Fruit fly (Drosophila melanogaster) whole organism, embryonic: Measurements from ENCODE around the gene CG10587.

ENCODE experiments used
- Adf1 ChIP-seq: fragments of 200-800 bp; sonication (Bioruptor generic); IDR thresholded peaks from 2 replicates; pipeline ENCODE4 v1.3.6; 2022; ENCODE audit warnings: missing biosample characterization, missing genetic modification characterization
- Aef1 ChIP-seq: fragments of 200-800 bp; sonication (Bioruptor generic); IDR thresholded peaks from 3 replicates; pipeline ENCODE4 v1.3.6; 2022; ENCODE audit warnings: missing biosample characterization, missing genetic modification characterization
- B-H1 ChIP-seq: fragments of 200-800 bp; sonication (Bioruptor generic); IDR thresholded peaks from 3 replicates; pipeline ENCODE4 v1.3.6; 2022; ENCODE audit warnings: missing biosample characterization, missing genetic modification characterization
- CG10274 ChIP-seq: fragments of 200-800 bp; sonication (Bioruptor generic); optimal IDR thresholded peaks from 3 replicates; lab custom pipeline; 2017; ENCODE audit warnings: missing biosample characterization, mild to moderate bottlenecking, missing genetic modification characterization
- CG11398 ChIP-seq: fragments of 200-800 bp; sonication (Bioruptor generic); optimal IDR thresholded peaks from 2 replicates; lab custom pipeline; 2016; ENCODE audit warnings: missing biosample characterization, missing genetic modification characterization
- CG11456 ChIP-seq: fragments of 200-800 bp; sonication (Bioruptor generic); IDR thresholded peaks from 3 replicates; pipeline ENCODE4 v1.3.6; 2022; ENCODE audit warnings: missing biosample characterization, missing genetic modification characterization
- CG12236 ChIP-seq: fragments of 200-800 bp; sonication (Bioruptor generic); optimal IDR thresholded peaks from 2 replicates; lab custom pipeline; 2016; ENCODE audit warnings: missing biosample characterization, missing genetic modification characterization
- CG12391 ChIP-seq: fragments of 200-800 bp; sonication (Bioruptor generic); optimal IDR thresholded peaks from 3 replicates; lab custom pipeline; 2018; ENCODE audit warnings: missing biosample characterization, mild to moderate bottlenecking, missing genetic modification characterization, moderate library complexity
- CG15269 ChIP-seq: fragments of 200-800 bp; sonication (Bioruptor generic); optimal IDR thresholded peaks from 2 replicates; lab custom pipeline; 2018; ENCODE audit warnings: missing biosample characterization, mild to moderate bottlenecking, missing genetic modification characterization, moderate library complexity
- CG17612 ChIP-seq: fragments of 200-800 bp; sonication (Bioruptor generic); IDR thresholded peaks from 2 replicates; pipeline ENCODE4 v1.3.6; 2022; ENCODE audit warnings: missing biosample characterization, missing genetic modification characterization
- CG18262 ChIP-seq: fragments of 200-800 bp; optimal IDR thresholded peaks from 3 replicates; lab custom pipeline; 2019; ENCODE audit warnings: missing biosample characterization, mild to moderate bottlenecking, missing genetic modification characterization, moderate library complexity
- CG18599 ChIP-seq: fragments of 200-800 bp; sonication (Bioruptor generic); optimal IDR thresholded peaks from 3 replicates; lab custom pipeline; 2017; ENCODE audit warnings: missing biosample characterization, missing genetic modification characterization, mild to moderate bottlenecking, moderate library complexity, missing genetic modification reagents
- CG2678 ChIP-seq: fragments of 200-800 bp; sonication (Bioruptor generic); optimal IDR thresholded peaks from 3 replicates; lab custom pipeline; 2019; ENCODE audit warnings: missing biosample characterization, mild to moderate bottlenecking, missing genetic modification characterization, moderate library complexity
- CG3281 ChIP-seq: fragments of 200-800 bp; sonication (Bioruptor generic); optimal IDR thresholded peaks from 3 replicates; lab custom pipeline; 2017; ENCODE audit warnings: missing biosample characterization, mild to moderate bottlenecking, missing genetic modification characterization
- CG4424 ChIP-seq: fragments of 200-800 bp; sonication (Bioruptor generic); optimal IDR thresholded peaks from 3 replicates; lab custom pipeline; 2016; ENCODE audit warnings: missing biosample characterization, missing genetic modification characterization
- CG4820 ChIP-seq: fragments of 200-800 bp; sonication (Bioruptor generic); optimal IDR thresholded peaks from 3 replicates; lab custom pipeline; 2016; ENCODE audit warnings: missing biosample characterization, missing genetic modification characterization
- CG7271 ChIP-seq: fragments of 200-800 bp; sonication (Bioruptor generic); optimal IDR thresholded peaks from 2 replicates; lab custom pipeline; 2018; ENCODE audit warnings: missing biosample characterization, mild to moderate bottlenecking, missing genetic modification characterization, moderate library complexity
- CG7963 ChIP-seq: fragments of 200-800 bp; sonication (Bioruptor generic); IDR thresholded peaks from 3 replicates; pipeline ENCODE4 v1.3.6; 2022; ENCODE audit warnings: missing biosample characterization, missing genetic modification characterization; ENCODE audit not compliant: partially characterized antibody
- CG8281 ChIP-seq: fragments of 200-800 bp; sonication (Bioruptor generic); optimal IDR thresholded peaks from 2 replicates; lab custom pipeline; 2018; ENCODE audit warnings: missing biosample characterization, mild to moderate bottlenecking, missing genetic modification characterization, moderate library complexity
- CG9215 ChIP-seq: fragments of 200-800 bp; sonication (Bioruptor generic); IDR thresholded peaks from 2 replicates; pipeline ENCODE4 v1.3.6; 2022; ENCODE audit warnings: missing biosample characterization, missing genetic modification characterization
- CG9817 ChIP-seq: fragments of 200-800 bp; sonication (Bioruptor generic); optimal IDR thresholded peaks from 2 replicates; lab custom pipeline; 2018; ENCODE audit warnings: missing biosample characterization, mild to moderate bottlenecking, missing genetic modification characterization, moderate library complexity
- CG9932 ChIP-seq: fragments of 200-800 bp; sonication (Bioruptor generic); IDR thresholded peaks from 2 replicates; pipeline ENCODE4 v1.3.6; 2022; ENCODE audit warnings: missing biosample characterization, missing genetic modification characterization
- Dip2 ChIP-seq: fragments of 200-800 bp; sonication (Bioruptor generic); IDR thresholded peaks from 2 replicates; pipeline ENCODE4 v1.3.6; 2022; ENCODE audit warnings: missing biosample characterization, missing genetic modification characterization
- Eip74EF ChIP-seq, 2 experiments: fragments of 200-800 bp in 1 of 2; fragments of >200 bp in 1 of 2; sonication (Bioruptor generic) in 1 of 2; optimal IDR thresholded peaks; 2 replicates each; lab custom pipeline; 2017 to 2019; ENCODE audit warnings: missing biosample characterization in 2 of 2, missing genetic modification characterization in 2 of 2, mild to moderate bottlenecking in 1 of 2, moderate library complexity in 1 of 2
- HHEX ChIP-seq: fragments of 200-800 bp; sonication (Bioruptor generic); optimal IDR thresholded peaks from 3 replicates; lab custom pipeline; 2017; ENCODE audit warnings: missing biosample characterization, mild to moderate bottlenecking, missing genetic modification characterization, missing genetic modification reagents
- HLH3B ChIP-seq: fragments of 200-800 bp; sonication (Bioruptor generic); IDR thresholded peaks from 2 replicates; pipeline ENCODE4 v1.3.6; 2022; ENCODE audit warnings: missing biosample characterization, missing genetic modification characterization
- HmgD ChIP-seq: fragments of 200-800 bp; sonication (Bioruptor generic); optimal IDR thresholded peaks from 3 replicates; lab custom pipeline; 2016; ENCODE audit warnings: missing biosample characterization, missing genetic modification characterization
- Hr39 ChIP-seq: fragments of >200 bp; optimal IDR thresholded peaks from 2 replicates; lab custom pipeline; 2017
- Mes4 ChIP-seq: fragments of 200-800 bp; sonication (Bioruptor generic); optimal IDR thresholded peaks from 2 replicates; lab custom pipeline; 2016; ENCODE audit warnings: missing biosample characterization, missing genetic modification characterization
- Scr ChIP-seq: fragments of 200-800 bp; sonication (Bioruptor generic); IDR thresholded peaks from 2 replicates; pipeline ENCODE4 v1.3.6; 2022; ENCODE audit warnings: missing biosample characterization, missing genetic modification characterization; ENCODE audit not compliant: partially characterized antibody
- Spps ChIP-seq: fragments of 200-800 bp; sonication (Bioruptor generic); optimal IDR thresholded peaks from 2 replicates; lab custom pipeline; 2018; ENCODE audit warnings: missing biosample characterization, mild to moderate bottlenecking, missing genetic modification characterization
- YL-1 ChIP-seq: fragments of 200-800 bp; sonication (Bioruptor generic); optimal IDR thresholded peaks from 3 replicates; lab custom pipeline; 2017; ENCODE audit warnings: missing biosample characterization, mild to moderate bottlenecking, missing genetic modification characterization
- bowl ChIP-seq: fragments of 200-800 bp; sonication (Bioruptor generic); IDR thresholded peaks from 2 replicates; pipeline ENCODE4 v1.3.6; 2022; ENCODE audit warnings: missing biosample characterization, missing genetic modification characterization
- cg ChIP-seq: fragments of 200-800 bp; sonication (Bioruptor generic); optimal IDR thresholded peaks from 3 replicates; lab custom pipeline; 2019; ENCODE audit warnings: missing biosample characterization, mild to moderate bottlenecking, missing genetic modification characterization, moderate library complexity
- crc ChIP-seq: fragments of 200-800 bp; sonication (Bioruptor generic); optimal IDR thresholded peaks from 2 replicates; lab custom pipeline; 2016; ENCODE audit warnings: missing biosample characterization, missing genetic modification characterization
- dimm ChIP-seq: fragments of 200-800 bp; sonication (Bioruptor generic); IDR thresholded peaks from 2 replicates; pipeline ENCODE4 v1.3.6; 2022; ENCODE audit warnings: missing biosample characterization, missing genetic modification characterization
- dmrt99B ChIP-seq: fragments of 200-800 bp; sonication (Bioruptor generic); optimal IDR thresholded peaks from 2 replicates; lab custom pipeline; 2018; ENCODE audit warnings: missing biosample characterization, mild to moderate bottlenecking, missing genetic modification characterization, moderate library complexity
- eve ChIP-seq, 2 experiments: fragments of >200 bp; optimal IDR thresholded peaks; 2 replicates each; lab custom pipeline; 2017; ENCODE audit warnings: missing biosample characterization in 2 of 2, missing genetic modification characterization in 2 of 2
- gsb ChIP-seq: fragments of 200-800 bp; sonication (Bioruptor generic); IDR thresholded peaks from 2 replicates; pipeline ENCODE4 v1.3.6; 2022; ENCODE audit warnings: missing biosample characterization, missing genetic modification characterization
- lilli ChIP-seq: fragments of 200-800 bp; sonication (Bioruptor generic); optimal IDR thresholded peaks from 3 replicates; lab custom pipeline; 2016; ENCODE audit warnings: missing biosample characterization, missing genetic modification characterization
- lmd ChIP-seq: fragments of 200-800 bp; sonication (Bioruptor generic); IDR thresholded peaks from 2 replicates; pipeline ENCODE4 v1.3.6; 2022; ENCODE audit warnings: missing biosample characterization, missing genetic modification characterization
- otp ChIP-seq: fragments of 200-800 bp; sonication (Bioruptor generic); IDR thresholded peaks from 3 replicates; pipeline ENCODE4, ENCODE4 v1.3.6; 2022; ENCODE audit warnings: missing biosample characterization, missing genetic modification characterization
- rib ChIP-seq: fragments of 200-800 bp; sonication (Bioruptor generic); IDR thresholded peaks from 2 replicates; pipeline ENCODE4 v1.3.6; 2022; ENCODE audit warnings: missing biosample characterization, missing genetic modification characterization
- slou ChIP-seq: fragments of 200-800 bp; sonication (Bioruptor generic); optimal IDR thresholded peaks from 3 replicates; lab custom pipeline; 2016; ENCODE audit warnings: missing biosample characterization, missing genetic modification characterization
- sqz ChIP-seq: fragments of 200-800 bp; sonication (Bioruptor generic); optimal IDR thresholded peaks from 3 replicates; lab custom pipeline; 2018; ENCODE audit warnings: missing biosample characterization, mild to moderate bottlenecking, missing genetic modification characterization
- stc ChIP-seq: fragments of 200-800 bp; sonication (Bioruptor generic); IDR thresholded peaks from 2 replicates; pipeline ENCODE4 v1.3.6; 2022; ENCODE audit warnings: missing biosample characterization, missing genetic modification characterization
- usp ChIP-seq: fragments of >200 bp; optimal IDR thresholded peaks from 2 replicates; lab custom pipeline; 2017; ENCODE audit warnings: missing biosample characterization, missing genetic modification characterization
- vnd ChIP-seq: fragments of 200-800 bp; sonication (Bioruptor generic); IDR thresholded peaks from 3 replicates; pipeline ENCODE4 v1.3.6; 2022; ENCODE audit warnings: missing biosample characterization, missing genetic modification characterization; ENCODE audit not compliant: partially characterized antibody
- vvl ChIP-seq: fragments of 200-800 bp; sonication (Bioruptor generic); IDR thresholded peaks from 2 replicates; pipeline ENCODE4 v1.3.6; 2022; ENCODE audit warnings: missing biosample characterization, missing genetic modification characterization

CG10587 gene

DNA sequence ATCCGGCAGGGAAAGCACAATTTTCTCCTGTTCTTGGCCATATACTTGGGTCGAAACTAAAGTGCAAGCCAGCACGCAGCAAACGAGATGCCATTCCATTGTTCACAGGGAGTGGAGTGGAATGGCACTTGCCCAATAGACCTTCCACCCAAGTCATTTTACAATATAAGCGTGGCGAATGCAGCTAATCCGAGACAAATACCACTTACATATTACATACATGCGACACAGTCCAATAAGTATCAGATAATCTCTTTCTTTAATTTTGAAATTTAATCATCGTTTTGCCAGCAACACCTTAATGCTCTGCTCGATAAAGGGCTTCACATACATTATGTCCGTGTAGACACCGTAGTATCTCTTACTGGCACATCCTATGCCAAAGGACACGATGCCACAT is 1.1 kb downstream of the CG10587 start, which contains the start of gene CG11037 (continued):
- TF ChIP-seq dmrt99B (tag; lab: Kevin White, UChicago) = no peak

DNA sequence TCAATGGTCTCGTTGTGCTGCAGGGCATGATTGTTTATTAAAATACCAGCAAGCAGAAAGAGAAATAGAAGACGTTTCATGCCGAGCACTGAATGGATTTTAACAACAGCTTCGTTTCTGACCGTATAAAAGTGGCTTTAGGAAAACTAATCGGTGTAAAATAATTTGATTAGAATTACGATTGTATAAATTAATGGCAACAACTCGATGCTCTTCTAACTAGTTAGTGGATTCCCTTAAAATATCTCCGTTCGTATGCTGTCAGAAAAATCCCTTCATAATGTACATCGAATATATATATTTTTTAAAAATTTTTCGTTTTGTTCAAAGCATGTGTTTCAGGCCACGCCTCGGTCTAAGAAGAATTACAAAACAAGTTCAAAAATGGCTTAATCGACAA is 5.7 kb downstream of the CG10587 start, which contains the start of the genes Sems and CG10588:
Gene Sems, minus strand, starts transcription at position 101 of the 400 bp plus-strand sequence.
Gene CG10588, plus strand, starts transcription at position 285 of the 400 bp plus-strand sequence.
- TF ChIP-seq CG18262 (tag; lab: Kevin White, UChicago) = no peak
- TF ChIP-seq usp (GFP tag; lab: Kevin White, UChicago) = no peak
- no peak for TF ChIP-seq CG12236 (GFP tag; lab: Kevin White, UChicago)
- TF ChIP-seq lmd (GFP tag; lab: Robert Waterston, UW) = no peak
- TF ChIP-seq CG18599 = no peak
- no peak for TF ChIP-seq Spps (tag; lab: Kevin White, UChicago)
- TF ChIP-seq CG2678 (tag; lab: Kevin White, UChicago) = no peak
- no peak for TF ChIP-seq CG11456 (GFP tag; lab: Robert Waterston, UW)
- no peak for TF ChIP-seq CG4820
- no peak for TF ChIP-seq Dip2 (GFP tag; lab: Robert Waterston, UW)

DNA sequence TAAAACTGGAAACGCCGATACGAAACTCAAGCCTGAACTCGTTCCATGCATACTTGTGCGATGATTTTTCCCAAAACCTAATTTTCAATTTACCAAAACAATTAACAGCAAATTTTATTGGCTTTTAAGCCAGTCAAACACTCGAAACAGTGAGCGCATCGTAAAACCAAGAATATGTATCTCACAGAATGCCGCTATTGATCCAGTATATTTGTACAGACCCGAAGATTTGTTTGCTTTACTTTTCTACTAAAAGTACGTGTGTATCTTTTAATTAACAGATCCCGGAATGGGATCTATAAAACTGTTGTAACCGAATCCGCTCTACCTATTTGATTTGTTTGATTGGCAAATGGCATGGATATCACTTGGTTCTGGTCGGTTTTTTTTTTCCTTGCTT is 8.2 kb downstream of the CG10587 start:
- TF ChIP-seq CG8281 = no peak
- no peak for TF ChIP-seq YL-1 (GFP tag; lab: Kevin White, UChicago)
- no peak for TF ChIP-seq CG10274 (GFP tag; lab: Kevin White, UChicago)
- TF ChIP-seq HHEX = no peak
- TF ChIP-seq Hr39 (lab: Kevin White, UChicago) = no peak
- TF ChIP-seq CG17612 (GFP tag; lab: Robert Waterston, UW) = no peak
- TF ChIP-seq CG11398 (GFP tag; lab: Kevin White, UChicago) = peak; percentile 6
- no peak for TF ChIP-seq CG9817 (tag; lab: Kevin White, UChicago)
- no peak for TF ChIP-seq CG3281
- no peak for TF ChIP-seq Aef1
- TF ChIP-seq gsb (GFP tag; lab: Robert Waterston, UW) = no peak
- TF ChIP-seq slou (GFP tag; lab: Kevin White, UChicago) = no peak
- no peak for TF ChIP-seq dimm (GFP tag; lab: Robert Waterston, UW)
- no peak for TF ChIP-seq CG9215 (GFP tag; lab: Robert Waterston, UW)
- no peak for TF ChIP-seq CG9932 (GFP tag; lab: Robert Waterston, UW)
- peak in 1 of 2 experiments; percentile 1 for TF ChIP-seq eve (GFP tag; optimal IDR thresholded peaks at IDR 0.05; lab: Kevin White, UChicago)
- TF ChIP-seq otp = peak; percentile 64; the same call in 1 of the 3 replicates
- no peak for TF ChIP-seq CG7271 (tag; lab: Kevin White, UChicago)
- TF ChIP-seq sqz (GFP tag; lab: Kevin White, UChicago) = no peak
- TF ChIP-seq crc (GFP tag; lab: Kevin White, UChicago) = no peak
- TF ChIP-seq HmgD (GFP tag; lab: Kevin White, UChicago) = no peak
- TF ChIP-seq Mes4 (GFP tag; lab: Kevin White, UChicago) = no peak
- TF ChIP-seq lilli (GFP tag; lab: Kevin White, UChicago) = no peak
- TF ChIP-seq CG4424 (GFP tag; lab: Kevin White, UChicago) = no peak
- no peak for TF ChIP-seq Adf1 (GFP tag; lab: Robert Waterston, UW)
- TF ChIP-seq stc (GFP tag; lab: Robert Waterston, UW) = no peak
- no peak for TF ChIP-seq Scr
- TF ChIP-seq CG12391 (tag; lab: Kevin White, UChicago) = no peak
- no peak for TF ChIP-seq vnd (GFP tag; lab: Robert Waterston, UW)
- TF ChIP-seq CG7963 (GFP tag; lab: Robert Waterston, UW) = no peak
- no peak for TF ChIP-seq HLH3B (GFP tag; lab: Robert Waterston, UW)
- no peak; the same call in 2 of the 3 replicates for TF ChIP-seq B-H1
- no peak for TF ChIP-seq CG15269 (tag; lab: Kevin White, UChicago)
- TF ChIP-seq bowl = no peak
- TF ChIP-seq vvl = no peak
- TF ChIP-seq rib (GFP tag; lab: Robert Waterston, UW) = no peak
- TF ChIP-seq cg = no peak
- no peak for TF ChIP-seq Eip74EF (GFP tag; optimal IDR thresholded peaks at IDR 0.05; lab: Kevin White, UChicago)
